Worm (Caenorhabditis elegans) whole organism, late embryonic: ENCODE measurements around the gene K06H7.7.
A peak's percentile ranks its signal among the peaks of the same experiment; 100 is the strongest.

Experiments
- C08G9.2 ChIP-seq: sonication (generic microtip); optimal IDR thresholded peaks from 2 replicates; lab custom pipeline; 2016; ENCODE audit warnings: mild to moderate bottlenecking, missing genetic modification characterization, moderate library complexity, missing compliant biosample characterization
- K02D7.2 ChIP-seq: sonication (generic microtip); optimal IDR thresholded peaks from 2 replicates; lab custom pipeline; 2017; ENCODE audit warnings: mild to moderate bottlenecking, missing genetic modification characterization, missing compliant biosample characterization
- Y22D7AL.16 ChIP-seq: sonication (generic microtip); optimal IDR thresholded peaks from 2 replicates; lab custom pipeline; 2016; ENCODE audit warnings: missing genetic modification characterization, missing compliant biosample characterization
- ahr-1 ChIP-seq: sonication (generic microtip); optimal IDR thresholded peaks from 2 replicates; lab custom pipeline; 2016; ENCODE audit warnings: missing genetic modification characterization, missing compliant biosample characterization
- ama-1 ChIP-seq: fragments of 150-350 bp; optimal IDR thresholded peaks from 2 replicates; lab custom pipeline; 2014
- ceh-2 ChIP-seq: sonication (generic microtip); optimal IDR thresholded peaks from 2 replicates; lab custom pipeline; 2016; ENCODE audit warnings: missing genotype, missing genetic modification characterization, missing compliant biosample characterization
- ceh-22 ChIP-seq: sonication (generic microtip); optimal IDR thresholded peaks from 2 replicates; lab custom pipeline; 2017; ENCODE audit warnings: missing biosample characterization, missing genetic modification characterization
- ceh-24 ChIP-seq: sonication (generic microtip); optimal IDR thresholded peaks from 2 replicates; lab custom pipeline; 2016; ENCODE audit warnings: mild to moderate bottlenecking, missing genetic modification characterization, missing compliant biosample characterization
- ceh-30 ChIP-seq: fragments of 150-350 bp; optimal IDR thresholded peaks from 2 replicates; lab custom pipeline; 2014; ENCODE audit warnings: missing biosample characterization, missing genetic modification characterization
- ceh-31 ChIP-seq: sonication (generic microtip); optimal IDR thresholded peaks from 2 replicates; lab custom pipeline; 2016; ENCODE audit warnings: missing genetic modification characterization, missing compliant biosample characterization
- ceh-48 ChIP-seq: sonication (generic microtip); optimal IDR thresholded peaks from 2 replicates; lab custom pipeline; 2016; ENCODE audit warnings: missing genetic modification characterization, inconsistent platforms, missing compliant biosample characterization
- ceh-6 ChIP-seq: fragments of 200-800 bp; sonication (Bioruptor generic); optimal IDR thresholded peaks from 2 replicates; lab custom pipeline; 2018; ENCODE audit warnings: mild to moderate bottlenecking, missing genetic modification characterization, missing compliant biosample characterization
- che-1 ChIP-seq: sonication (generic microtip); optimal IDR thresholded peaks from 2 replicates; lab custom pipeline; 2016; ENCODE audit warnings: mild to moderate bottlenecking, missing genetic modification characterization, missing compliant biosample characterization
- dmd-4 ChIP-seq: sonication (generic microtip); optimal IDR thresholded peaks from 2 replicates; lab custom pipeline; 2016; ENCODE audit warnings: borderline replicate concordance, missing genetic modification characterization, missing compliant biosample characterization
- dve-1 ChIP-seq: sonication (generic microtip); optimal IDR thresholded peaks from 2 replicates; lab custom pipeline; 2017; ENCODE audit warnings: antibody characterized with exemption, mild to moderate bottlenecking, missing genetic modification characterization, missing compliant biosample characterization
- elt-2 ChIP-seq: sonication (generic microtip); optimal IDR thresholded peaks from 2 replicates; lab custom pipeline; 2016; ENCODE audit warnings: missing genetic modification reagents, missing genetic modification characterization, missing compliant biosample characterization
- elt-4 ChIP-seq: sonication (generic microtip); optimal IDR thresholded peaks from 2 replicates; lab custom pipeline; 2016; ENCODE audit warnings: missing genetic modification characterization, missing compliant biosample characterization
- ets-4 ChIP-seq: sonication (generic microtip); optimal IDR thresholded peaks from 2 replicates; lab custom pipeline; 2016; ENCODE audit warnings: missing genetic modification characterization, missing compliant biosample characterization
- fax-1 ChIP-seq: sonication (generic microtip); optimal IDR thresholded peaks from 2 replicates; lab custom pipeline; 2016; ENCODE audit warnings: missing genotype, missing genetic modification characterization, missing compliant biosample characterization
- fkh-6 ChIP-seq: sonication (generic microtip); optimal IDR thresholded peaks from 2 replicates; lab custom pipeline; 2016; ENCODE audit warnings: missing genetic modification characterization, missing compliant biosample characterization
- hlh-15 ChIP-seq: sonication (generic microtip); optimal IDR thresholded peaks from 2 replicates; lab custom pipeline; 2016; ENCODE audit warnings: missing genetic modification characterization, missing compliant biosample characterization
- hlh-30 ChIP-seq: sonication (generic microtip); optimal IDR thresholded peaks from 2 replicates; lab custom pipeline; 2017; ENCODE audit warnings: antibody characterized with exemption, missing genetic modification characterization, missing compliant biosample characterization; ENCODE audit not compliant: insufficient read depth
- hlh-6 ChIP-seq: sonication (generic microtip); optimal IDR thresholded peaks from 2 replicates; lab custom pipeline; 2016; ENCODE audit warnings: missing genotype, missing genetic modification characterization, missing compliant biosample characterization
- hlh-8 ChIP-seq: sonication (generic microtip); optimal IDR thresholded peaks from 2 replicates; lab custom pipeline; 2016; ENCODE audit warnings: missing genotype, missing genetic modification characterization, missing compliant biosample characterization
- lim-6 ChIP-seq: sonication (generic microtip); optimal IDR thresholded peaks from 2 replicates; lab custom pipeline; 2016; ENCODE audit warnings: missing genetic modification characterization, missing compliant biosample characterization
- lin-11 ChIP-seq: fragments of 200-800 bp; sonication (Bioruptor generic); optimal IDR thresholded peaks from 2 replicates; lab custom pipeline; 2018; ENCODE audit warnings: mild to moderate bottlenecking, missing genetic modification characterization, missing compliant biosample characterization
- mec-3 ChIP-seq: sonication (generic microtip); optimal IDR thresholded peaks from 2 replicates; lab custom pipeline; 2016; ENCODE audit warnings: borderline replicate concordance, missing genetic modification characterization, missing compliant biosample characterization
- nhr-11 ChIP-seq: fragments of 150-350 bp; optimal IDR thresholded peaks from 2 replicates; lab custom pipeline; 2014; ENCODE audit warnings: missing biosample characterization, missing genetic modification characterization
- nhr-232 ChIP-seq: sonication (generic microtip); optimal IDR thresholded peaks from 2 replicates; lab custom pipeline; 2016; ENCODE audit warnings: missing genetic modification characterization, missing compliant biosample characterization
- npax-4 ChIP-seq: sonication (generic microtip); optimal IDR thresholded peaks from 2 replicates; lab custom pipeline; 2016; ENCODE audit warnings: missing genetic modification characterization, missing compliant biosample characterization
- odd-2 ChIP-seq: sonication (generic microtip); optimal IDR thresholded peaks from 2 replicates; lab custom pipeline; 2017; ENCODE audit warnings: antibody characterized with exemption, mild to moderate bottlenecking, missing genetic modification characterization, missing compliant biosample characterization
- pag-3 ChIP-seq: sonication (generic microtip); optimal IDR thresholded peaks from 2 replicates; lab custom pipeline; 2016; ENCODE audit warnings: missing compliant biosample characterization, missing genetic modification characterization, borderline replicate concordance
- pax-1 ChIP-seq: fragments of 150-350 bp; optimal IDR thresholded peaks from 2 replicates; lab custom pipeline; 2014; ENCODE audit warnings: missing biosample characterization, missing genetic modification characterization
- pha-2 ChIP-seq: sonication (generic microtip); optimal IDR thresholded peaks from 2 replicates; lab custom pipeline; 2017; ENCODE audit warnings: mild to moderate bottlenecking, missing genetic modification characterization, missing compliant biosample characterization
- pqm-1 ChIP-seq: sonication (generic microtip); optimal IDR thresholded peaks from 2 replicates; lab custom pipeline; 2016; ENCODE audit warnings: missing genetic modification characterization, missing compliant biosample characterization
- ref-2 ChIP-seq: sonication (generic microtip); optimal IDR thresholded peaks from 2 replicates; lab custom pipeline; 2016; ENCODE audit warnings: missing genetic modification characterization, missing compliant biosample characterization
- rnt-1 ChIP-seq: sonication (generic microtip); optimal IDR thresholded peaks from 2 replicates; lab custom pipeline; 2016; ENCODE audit warnings: missing genetic modification characterization, missing compliant biosample characterization
- sdc-2 ChIP-seq: sonication (generic microtip); optimal IDR thresholded peaks from 2 replicates; lab custom pipeline; 2016; ENCODE audit warnings: missing genotype, missing genetic modification characterization, missing compliant biosample characterization
- sox-2 ChIP-seq: fragments of 200-800 bp; sonication (Bioruptor generic); IDR thresholded peaks from 2 replicates; pipeline ENCODE4 v1.3.6; 2022; ENCODE audit warnings: missing genetic modification reagents, missing genetic modification characterization, missing compliant biosample characterization
- sox-4 ChIP-seq: sonication (generic microtip); optimal IDR thresholded peaks from 2 replicates; lab custom pipeline; 2017; ENCODE audit warnings: mild to moderate bottlenecking, missing genetic modification characterization, inconsistent platforms, missing compliant biosample characterization
- syd-9 ChIP-seq: sonication (generic microtip); optimal IDR thresholded peaks from 2 replicates; lab custom pipeline; 2016; ENCODE audit warnings: mild to moderate bottlenecking, missing genetic modification characterization, moderate library complexity, missing compliant biosample characterization
- tbx-2 ChIP-seq: sonication (generic microtip); optimal IDR thresholded peaks from 2 replicates; lab custom pipeline; 2016; ENCODE audit warnings: missing genetic modification characterization, missing compliant biosample characterization
- ttx-3 ChIP-seq: sonication (generic microtip); optimal IDR thresholded peaks from 2 replicates; lab custom pipeline; 2016; ENCODE audit warnings: missing genetic modification reagents, missing genetic modification characterization, missing compliant biosample characterization
- unc-3 ChIP-seq, 2 experiments: fragments of 200-800 bp in 1 of 2; sonication (Bioruptor generic) in 1 of 2; sonication (generic microtip) in 1 of 2; conservative IDR thresholded peaks in 1 of 2; optimal IDR thresholded peaks in 1 of 2; 2 replicates each; pipeline versions ENCODE4 v1.3.6 to Lab custom; 2016 to 2022; ENCODE audit warnings: missing compliant biosample characterization in 2 of 2, missing genetic modification characterization in 2 of 2, missing genetic modification reagents in 1 of 2
- unc-86 ChIP-seq: sonication (generic microtip); optimal IDR thresholded peaks from 2 replicates; lab custom pipeline; 2016; ENCODE audit warnings: missing genetic modification characterization, missing compliant biosample characterization
- zip-5 ChIP-seq: sonication (generic microtip); optimal IDR thresholded peaks from 2 replicates; lab custom pipeline; 2016; ENCODE audit warnings: missing genetic modification characterization, missing compliant biosample characterization

K06H7.7 gene

ce11 chrIII:8045734-8046133, 39.5 kb downstream of the K06H7.7 start, which contains the start of gene K12H4.3:
TSS of gene K12H4.3 (plus strand) at chrIII:8046034.
- no peak for TF ChIP-seq hlh-15 (tag; lab: Kevin White, UChicago)
- no peak for TF ChIP-seq hlh-8
- no peak for TF ChIP-seq pha-2 (tag; lab: Kevin White, UChicago)
- no peak for TF ChIP-seq ceh-31
- no peak for TF ChIP-seq odd-2 (tag; lab: Kevin White, UChicago)
- TF ChIP-seq Y22D7AL.16 (tag; lab: Kevin White, UChicago), result no peak
- no peak for TF ChIP-seq ceh-22 (tag; lab: Kevin White, UChicago)
- TF ChIP-seq sdc-2 (tag; lab: Kevin White, UChicago), result no peak
- no peak for TF ChIP-seq ama-1 (lab: Kevin White, UChicago)
- no peak for TF ChIP-seq ref-2 (tag; lab: Kevin White, UChicago)
- no peak for TF ChIP-seq ceh-48 (tag; lab: Kevin White, UChicago)
- no peak for TF ChIP-seq dmd-4 (tag; lab: Kevin White, UChicago)
- no peak for TF ChIP-seq sox-2
- TF ChIP-seq nhr-232 (tag; lab: Kevin White, UChicago), result no peak
- no peak for TF ChIP-seq che-1 (tag; lab: Kevin White, UChicago)
- no peak for TF ChIP-seq fax-1 (tag; lab: Kevin White, UChicago)
- TF ChIP-seq rnt-1, result no peak

ce11 chrIII:8044717-8045116, 40.6 kb downstream of the K06H7.7 start, which contains the start of gene spcs-3:
TSS of gene spcs-3 (plus strand) at chrIII:8045017.
- no peak for TF ChIP-seq C08G9.2 (tag; lab: Kevin White, UChicago)
- TF ChIP-seq pqm-1, result no peak
- TF ChIP-seq unc-86 (tag; lab: Kevin White, UChicago), result no peak

- TF ChIP-seq syd-9 (no peak), ets-4 (tag; lab: Kevin White, UChicago) (no peak), unc-86 (tag; lab: Kevin White, UChicago) (no peak), npax-4 (tag; lab: Kevin White, UChicago) (no peak), rnt-1 (no peak), odd-2 (tag; lab: Kevin White, UChicago) (no peak), ceh-2 (no peak), ttx-3 (no peak), sox-4 (tag; lab: Kevin White, UChicago) (no peak), hlh-30 (tag; lab: Kevin White, UChicago) (no peak), nhr-11 (no peak), hlh-15 (tag; lab: Kevin White, UChicago) (no peak), elt-2 (no peak), lim-6 (tag; lab: Kevin White, UChicago) (no peak), elt-4 (tag; lab: Kevin White, UChicago) (no peak)
Observed at ce11 chrIII:8044187-8044586, 41.1 kb downstream of the K06H7.7 start, which contains the start of gene K12H4.5. TSS of gene K12H4.5 (plus strand) at chrIII:8044487.

- TF ChIP-seq ceh-6 (GFP tag; lab: Kevin White, UChicago) (peak; percentile 98), sdc-2 (tag; lab: Kevin White, UChicago) (peak; percentile 96), ceh-22 (tag; lab: Kevin White, UChicago) (peak; percentile 37), rnt-1 (peak; percentile 100), ahr-1 (tag; lab: Kevin White, UChicago) (peak; percentile 100), K02D7.2 (tag; lab: Kevin White, UChicago) (peak; percentile 99), Y22D7AL.16 (tag; lab: Kevin White, UChicago) (peak; percentile 100), ceh-30 (tag; lab: Kevin White, UChicago) (no peak), C08G9.2 (tag; lab: Kevin White, UChicago) (peak; percentile 100), ceh-48 (tag; lab: Kevin White, UChicago) (peak; percentile 99), unc-86 (tag; lab: Kevin White, UChicago) (peak; percentile 100), dve-1 (tag; lab: Kevin White, UChicago) (peak; percentile 98), che-1 (tag; lab: Kevin White, UChicago) (peak; percentile 96), syd-9 (peak; percentile 100), fax-1 (tag; lab: Kevin White, UChicago) (peak; percentile 100), lin-11 (tag; lab: Kevin White, UChicago) (peak; percentile 96), hlh-6 (tag; lab: Kevin White, UChicago) (peak; percentile 100), pax-1 (tag; lab: Kevin White, UChicago) (peak; percentile 85), ceh-24 (tag; lab: Kevin White, UChicago) (peak; percentile 98), tbx-2 (tag; lab: Kevin White, UChicago) (peak; percentile 100), mec-3 (tag; lab: Kevin White, UChicago) (peak; percentile 100), hlh-15 (tag; lab: Kevin White, UChicago) (peak; percentile 100), fkh-6 (tag; lab: Kevin White, UChicago) (peak; percentile 99), pag-3 (tag; lab: Kevin White, UChicago) (peak; percentile 100), unc-3 (GFP tag; conservative IDR thresholded peaks at IDR 0.05; lab: Robert Waterston, UW) (peak; percentile 100), unc-3 (tag; optimal IDR thresholded peaks at IDR 0.05; lab: Kevin White, UChicago) (peak; percentile 100), zip-5 (peak; percentile 100), ceh-2 (peak; percentile 100)
Observed at ce11 chrIII:8043784-8044183, 41.5 kb downstream of the K06H7.7 start.
